Worm (Caenorhabditis elegans) whole organism, L3 larva: ENCODE results near the gene Y43F8C.7.

ENCODE experiments used
- R02D3.7 ChIP-seq: fragments of 150-350 bp; optimal IDR thresholded peaks from 2 replicates; lab custom pipeline; 2014; ENCODE audit warnings: missing biosample characterization, missing genetic modification characterization
- ZK546.5 ChIP-seq: sonication (generic microtip); optimal IDR thresholded peaks from 2 replicates; lab custom pipeline; 2017; ENCODE audit warnings: missing biosample characterization, missing genetic modification characterization
- aly-2 ChIP-seq: fragments of 150-350 bp; optimal IDR thresholded peaks from 2 replicates; lab custom pipeline; 2014; ENCODE audit warnings: missing biosample characterization, missing genetic modification characterization
- ama-1 ChIP-seq: fragments of 150-350 bp; optimal IDR thresholded peaks from 2 replicates; lab custom pipeline; 2018
- ceh-16 ChIP-seq: sonication (generic microtip); optimal IDR thresholded peaks from 2 replicates; lab custom pipeline; 2017; ENCODE audit warnings: missing biosample characterization, missing genetic modification characterization
- ceh-28 ChIP-seq: fragments of 150-350 bp; optimal IDR thresholded peaks from 2 replicates; lab custom pipeline; 2014; ENCODE audit warnings: missing biosample characterization, missing genetic modification reagents, missing genetic modification characterization
- ceh-82 ChIP-seq: fragments of 150-350 bp; optimal IDR thresholded peaks from 2 replicates; lab custom pipeline; 2014; ENCODE audit warnings: missing biosample characterization, missing genetic modification characterization
- ceh-9 ChIP-seq: sonication (generic microtip); optimal IDR thresholded peaks from 2 replicates; lab custom pipeline; 2018; ENCODE audit warnings: missing biosample characterization, missing genetic modification characterization
- daf-12 ChIP-seq: fragments of 150-350 bp; optimal IDR thresholded peaks from 2 replicates; lab custom pipeline; 2014; ENCODE audit warnings: missing biosample characterization, missing genetic modification reagents, missing genetic modification characterization
- egl-27 ChIP-seq: sonication (generic microtip); optimal IDR thresholded peaks from 4 replicates; lab custom pipeline; 2017; ENCODE audit warnings: missing biosample characterization, missing genetic modification reagents, missing genetic modification characterization
- egl-5 ChIP-seq: fragments of 150-350 bp; optimal IDR thresholded peaks from 2 replicates; lab custom pipeline; 2017; ENCODE audit warnings: missing biosample characterization, missing genetic modification reagents, missing genetic modification characterization, inconsistent platforms
- elt-1 ChIP-seq: fragments of 150-350 bp; optimal IDR thresholded peaks from 2 replicates; lab custom pipeline; 2014; ENCODE audit warnings: missing biosample characterization, missing genetic modification characterization
- elt-2 ChIP-seq: sonication (generic microtip); optimal IDR thresholded peaks from 2 replicates; lab custom pipeline; 2016; ENCODE audit warnings: missing genetic modification reagents, mild to moderate bottlenecking, missing genetic modification characterization, missing compliant biosample characterization
- elt-3 ChIP-seq, 3 experiments: fragments of 150-350 bp in 1 of 3; sonication (generic microtip) in 2 of 3; optimal IDR thresholded peaks; 2 replicates in 2 of 3; 4 replicates in 1 of 3; lab custom pipeline; 2014 to 2017; ENCODE audit warnings: missing biosample characterization in 3 of 3, missing genetic modification characterization in 3 of 3
- eor-1 ChIP-seq, 2 experiments: fragments of 150-350 bp; optimal IDR thresholded peaks; 2 replicates each; lab custom pipeline; 2014 to 2018; ENCODE audit warnings: missing biosample characterization in 2 of 2, missing genetic modification characterization in 2 of 2
- fkh-10 ChIP-seq: sonication (generic microtip); optimal IDR thresholded peaks from 2 replicates; lab custom pipeline; 2017; ENCODE audit warnings: missing biosample characterization, missing genetic modification reagents, missing genetic modification characterization
- fkh-2 ChIP-seq: fragments of 150-350 bp; optimal IDR thresholded peaks from 2 replicates; lab custom pipeline; 2014; ENCODE audit warnings: missing biosample characterization, missing genetic modification reagents, missing genetic modification characterization
- fos-1 ChIP-seq: fragments of 150-350 bp; optimal IDR thresholded peaks from 2 replicates; lab custom pipeline; 2014; ENCODE audit warnings: missing biosample characterization, missing genetic modification characterization
- hmg-11 ChIP-seq: sonication (generic microtip); optimal IDR thresholded peaks from 2 replicates; lab custom pipeline; 2016; ENCODE audit warnings: missing genetic modification characterization, missing compliant biosample characterization
- jun-1 ChIP-seq: fragments of 150-350 bp; optimal IDR thresholded peaks from 2 replicates; lab custom pipeline; 2014; ENCODE audit warnings: missing biosample characterization, missing genetic modification reagents, missing genetic modification characterization
- lin-15B ChIP-seq: fragments of 150-350 bp; optimal IDR thresholded peaks from 2 replicates; lab custom pipeline; 2014; ENCODE audit warnings: missing biosample characterization, missing genetic modification characterization
- lin-39 ChIP-seq: fragments of 150-350 bp; optimal IDR thresholded peaks from 2 replicates; lab custom pipeline; 2018; ENCODE audit warnings: missing biosample characterization, missing genetic modification reagents, missing genetic modification characterization
- lsy-12 ChIP-seq: sonication (generic microtip); optimal IDR thresholded peaks from 2 replicates; lab custom pipeline; 2016; ENCODE audit warnings: mild to moderate bottlenecking, missing genetic modification characterization, missing compliant biosample characterization
- mml-1 ChIP-seq: fragments of 150-350 bp; sonication (generic microtip); optimal IDR thresholded peaks from 3 replicates; lab custom pipeline; 2014; ENCODE audit warnings: missing biosample characterization, missing genetic modification characterization
- nfya-1 ChIP-seq: sonication (generic microtip); optimal IDR thresholded peaks from 2 replicates; lab custom pipeline; 2017; ENCODE audit warnings: missing genetic modification characterization, mild to moderate bottlenecking, missing compliant biosample characterization, antibody characterized with exemption, moderate library complexity; ENCODE audit not compliant: insufficient read depth
- nhr-11 ChIP-seq: fragments of 150-350 bp; optimal IDR thresholded peaks from 2 replicates; lab custom pipeline; 2014; ENCODE audit warnings: missing biosample characterization, missing genetic modification characterization
- nhr-12 ChIP-seq: fragments of 150-350 bp; optimal IDR thresholded peaks from 2 replicates; lab custom pipeline; 2014; ENCODE audit warnings: missing biosample characterization, missing genetic modification characterization
- nhr-23 ChIP-seq: fragments of 150-350 bp; optimal IDR thresholded peaks from 2 replicates; lab custom pipeline; 2014; ENCODE audit warnings: missing biosample characterization, missing genetic modification reagents, missing genetic modification characterization
- nhr-237 ChIP-seq: fragments of 150-350 bp; optimal IDR thresholded peaks from 2 replicates; lab custom pipeline; 2014; ENCODE audit warnings: missing biosample characterization, missing genetic modification characterization
- nhr-25 ChIP-seq: sonication (generic microtip); optimal IDR thresholded peaks from 2 replicates; lab custom pipeline; 2017; ENCODE audit warnings: missing biosample characterization, missing genetic modification characterization
- nhr-28 ChIP-seq: fragments of 150-350 bp; optimal IDR thresholded peaks from 2 replicates; lab custom pipeline; 2014; ENCODE audit warnings: missing biosample characterization, missing genetic modification characterization
- nhr-43 ChIP-seq: sonication (generic microtip); optimal IDR thresholded peaks from 2 replicates; lab custom pipeline; 2016; ENCODE audit warnings: mild to moderate bottlenecking, missing genetic modification characterization, missing compliant biosample characterization; ENCODE audit not compliant: poor library complexity, severe bottlenecking
- nhr-76 ChIP-seq: fragments of 150-350 bp; sonication (generic microtip); optimal IDR thresholded peaks from 5 replicates; lab custom pipeline; 2014; ENCODE audit warnings: missing biosample characterization, missing genetic modification characterization
- nhr-77 ChIP-seq: fragments of 150-350 bp; optimal IDR thresholded peaks from 2 replicates; lab custom pipeline; 2014; ENCODE audit warnings: missing biosample characterization, missing genetic modification characterization
- pha-4 ChIP-seq: fragments of 150-350 bp; optimal IDR thresholded peaks from 2 replicates; lab custom pipeline; 2014; ENCODE audit warnings: missing biosample characterization, missing genetic modification reagents, missing genetic modification characterization
- pqm-1 ChIP-seq: fragments of 150-350 bp; optimal IDR thresholded peaks from 2 replicates; lab custom pipeline; 2017; ENCODE audit warnings: missing biosample characterization, missing genetic modification characterization, inconsistent platforms
- sea-2 ChIP-seq: fragments of 150-350 bp; sonication (generic microtip); optimal IDR thresholded peaks from 4 replicates; lab custom pipeline; 2014; ENCODE audit warnings: missing biosample characterization, missing genetic modification reagents, missing genetic modification characterization
- skn-1 ChIP-seq: fragments of 150-350 bp; optimal IDR thresholded peaks from 2 replicates; lab custom pipeline; 2014; ENCODE audit warnings: missing biosample characterization, missing genetic modification characterization
- snpc-4 ChIP-seq: fragments of 150-350 bp; optimal IDR thresholded peaks from 2 replicates; lab custom pipeline; 2014; ENCODE audit warnings: missing biosample characterization, missing genetic modification characterization
- tbx-2 ChIP-seq: sonication (generic microtip); optimal IDR thresholded peaks from 2 replicates; lab custom pipeline; 2016; ENCODE audit warnings: mild to moderate bottlenecking, missing genetic modification characterization, missing compliant biosample characterization
- unc-39 ChIP-seq: sonication (generic microtip); optimal IDR thresholded peaks from 4 replicates; lab custom pipeline; 2017; ENCODE audit warnings: missing biosample characterization, missing genetic modification characterization
- unc-62 ChIP-seq: fragments of 150-350 bp; sonication (generic microtip); optimal IDR thresholded peaks from 4 replicates; lab custom pipeline; 2014; ENCODE audit warnings: missing biosample characterization, missing genetic modification reagents, missing genetic modification characterization
- zag-1 ChIP-seq: fragments of 150-350 bp; optimal IDR thresholded peaks from 2 replicates; lab custom pipeline; 2014; ENCODE audit warnings: missing biosample characterization, missing genetic modification characterization
- ztf-11 ChIP-seq: fragments of 150-350 bp; optimal IDR thresholded peaks from 2 replicates; lab custom pipeline; 2014; ENCODE audit warnings: missing biosample characterization, missing genetic modification characterization
- ztf-4 ChIP-seq: fragments of 150-350 bp; optimal IDR thresholded peaks from 2 replicates; lab custom pipeline; 2014; ENCODE audit warnings: missing biosample characterization, missing genetic modification characterization

The Y43F8C.7 gene

ce11 chrV:19643903-19644302 is at the start of gene Y43F8C.7, which contains the start of gene mrps-28:
Gene Y43F8C.7, minus strand, starts transcription at chrV:19644030.
Gene mrps-28, plus strand, starts transcription at chrV:19644239.
- TF ChIP-seq hmg-11 (tag; lab: Kevin White, UChicago): peak; percentile 54
- TF ChIP-seq ceh-16 (tag; lab: Kevin White, UChicago): no peak
- no peak for TF ChIP-seq nhr-237 (tag; lab: Kevin White, UChicago)
- TF ChIP-seq ama-1 (lab: Kevin White, UChicago): no peak
- TF ChIP-seq egl-5: peak; percentile 7
- TF ChIP-seq nhr-76: no peak
- peak; percentile 75 for TF ChIP-seq nfya-1
- no peak for TF ChIP-seq nhr-43
- TF ChIP-seq unc-39: no peak
- TF ChIP-seq eor-1 (tag; optimal IDR thresholded peaks at IDR 0.05; lab: Kevin White, UChicago): no peak
- TF ChIP-seq fos-1 (tag; lab: Kevin White, UChicago): no peak
- TF ChIP-seq sea-2 (GFP tag; lab: Kevin White, UChicago): no peak
- TF ChIP-seq nhr-11 (tag; lab: Kevin White, UChicago): no peak
- no peak for TF ChIP-seq elt-1 (tag; lab: Kevin White, UChicago)
- TF ChIP-seq nhr-23 (tag; lab: Kevin White, UChicago): no peak
- no peak for TF ChIP-seq nhr-28 (tag; lab: Kevin White, UChicago)
- no peak for TF ChIP-seq R02D3.7 (tag; lab: Kevin White, UChicago)
- TF ChIP-seq daf-12 (tag; lab: Kevin White, UChicago): no peak
- no peak for TF ChIP-seq nhr-12 (tag; lab: Kevin White, UChicago)
- TF ChIP-seq lsy-12 (tag; lab: Kevin White, UChicago): no peak
- no peak for TF ChIP-seq mml-1 (tag; lab: Kevin White, UChicago)
- TF ChIP-seq pha-4 (tag; lab: Kevin White, UChicago): peak; percentile 52
- no peak for TF ChIP-seq fkh-2
- peak; percentile 6 for TF ChIP-seq elt-2 (tag; lab: Kevin White, UChicago)
- no peak for TF ChIP-seq fkh-10 (GFP tag; lab: Kevin White, UChicago)
- no peak for TF ChIP-seq ztf-11 (tag; lab: Kevin White, UChicago)
- TF ChIP-seq pqm-1 (tag; lab: Kevin White, UChicago): no peak
- no peak for TF ChIP-seq zag-1
- no peak for TF ChIP-seq elt-3 (tag; optimal IDR thresholded peaks at IDR 0.05; lab: Kevin White, UChicago)
- TF ChIP-seq lin-15B (tag; lab: Kevin White, UChicago): peak; percentile 2
- no peak for TF ChIP-seq snpc-4 (tag; lab: Kevin White, UChicago)
- no peak for TF ChIP-seq ceh-9 (tag; lab: Kevin White, UChicago)
- TF ChIP-seq tbx-2 (tag; lab: Kevin White, UChicago): no peak
- TF ChIP-seq nhr-25: no peak
- TF ChIP-seq ceh-82 (tag; lab: Kevin White, UChicago): no peak
- TF ChIP-seq skn-1 (tag; lab: Kevin White, UChicago): no peak
- TF ChIP-seq unc-62 (GFP tag; lab: Kevin White, UChicago): no peak
- TF ChIP-seq jun-1 (tag; lab: Kevin White, UChicago): no peak
- TF ChIP-seq egl-27 (tag; lab: Kevin White, UChicago): no peak
- no peak for TF ChIP-seq ZK546.5 (tag; lab: Kevin White, UChicago)
- no peak for TF ChIP-seq nhr-77 (tag; lab: Kevin White, UChicago)
- peak; percentile 73 for TF ChIP-seq lin-39 (tag; lab: Kevin White, UChicago)
- TF ChIP-seq ceh-28 (tag; lab: Kevin White, UChicago): peak; percentile 89
- no peak for TF ChIP-seq ztf-4
- TF ChIP-seq aly-2 (tag; lab: Kevin White, UChicago): no peak

- TF ChIP-seq hmg-11 (tag; lab: Kevin White, UChicago): no peak
- TF ChIP-seq ceh-28 (tag; lab: Kevin White, UChicago): peak; percentile 81
Observed at ce11 chrV:19691954-19692353, 48.1 kb upstream of the Y43F8C.7 start.
